Fruit fly (Drosophila melanogaster) whole organism, adult: ENCODE results near the gene Torsin.

ENCODE experiments used
- CG33017 ChIP-seq: fragments of 200-800 bp; sonication (Bioruptor generic); optimal IDR thresholded peaks from 2 replicates; lab custom pipeline; 2018; ENCODE audit warnings: missing biosample characterization, mild to moderate bottlenecking, missing genetic modification characterization, moderate library complexity
- CG5204 ChIP-seq: fragments of 200-800 bp; sonication (Bioruptor generic); optimal IDR thresholded peaks from 2 replicates; lab custom pipeline; 2016; ENCODE audit warnings: missing biosample characterization, missing genetic modification characterization
- CG7045 ChIP-seq: fragments of 200-800 bp; sonication (Bioruptor generic); optimal IDR thresholded peaks from 2 replicates; lab custom pipeline; 2017; ENCODE audit warnings: missing biosample characterization, mild to moderate bottlenecking, missing genetic modification characterization
- CG7101 ChIP-seq: fragments of 200-800 bp; sonication (Bioruptor generic); optimal IDR thresholded peaks from 2 replicates; lab custom pipeline; 2018; ENCODE audit warnings: missing biosample characterization, mild to moderate bottlenecking, missing genetic modification characterization, moderate library complexity
- Clk ChIP-seq: fragments of 200-800 bp; sonication (Bioruptor generic); optimal IDR thresholded peaks from 2 replicates; lab custom pipeline; 2017; ENCODE audit warnings: missing biosample characterization, missing genetic modification characterization
- Hr96 ChIP-seq: fragments of 200-800 bp; sonication (Bioruptor generic); optimal IDR thresholded peaks from 2 replicates; lab custom pipeline; 2016; ENCODE audit warnings: missing biosample characterization, missing genetic modification characterization
- Mnt ChIP-seq: fragments of 200-800 bp; sonication (Bioruptor generic); optimal IDR thresholded peaks from 2 replicates; lab custom pipeline; 2016; ENCODE audit warnings: missing biosample characterization, mild to moderate bottlenecking, missing genetic modification characterization
- cnc ChIP-seq, 2 experiments: fragments of >200 bp; optimal IDR thresholded peaks; 2 replicates each; lab custom pipeline; 2017
- kay ChIP-seq: fragments of 200-800 bp; sonication (Bioruptor generic); peaks from one replicate; lab custom pipeline; 2016; ENCODE audit warnings: missing biosample characterization, missing genetic modification characterization, borderline replicate concordance
- ovo ChIP-seq: fragments of 200-800 bp; sonication (Bioruptor generic); optimal IDR thresholded peaks from 2 replicates; lab custom pipeline; 2016; ENCODE audit warnings: missing biosample characterization, missing genetic modification characterization
- tj ChIP-seq: fragments of 200-800 bp; sonication (Bioruptor generic); optimal IDR thresholded peaks from 3 replicates; lab custom pipeline; 2017; ENCODE audit warnings: missing biosample characterization, mild to moderate bottlenecking, missing genetic modification characterization, moderate library complexity
- toe ChIP-seq: fragments of 200-800 bp; sonication (Bioruptor generic); optimal IDR thresholded peaks from 2 replicates; lab custom pipeline; 2016; ENCODE audit warnings: missing biosample characterization, missing genetic modification characterization

DNA sequence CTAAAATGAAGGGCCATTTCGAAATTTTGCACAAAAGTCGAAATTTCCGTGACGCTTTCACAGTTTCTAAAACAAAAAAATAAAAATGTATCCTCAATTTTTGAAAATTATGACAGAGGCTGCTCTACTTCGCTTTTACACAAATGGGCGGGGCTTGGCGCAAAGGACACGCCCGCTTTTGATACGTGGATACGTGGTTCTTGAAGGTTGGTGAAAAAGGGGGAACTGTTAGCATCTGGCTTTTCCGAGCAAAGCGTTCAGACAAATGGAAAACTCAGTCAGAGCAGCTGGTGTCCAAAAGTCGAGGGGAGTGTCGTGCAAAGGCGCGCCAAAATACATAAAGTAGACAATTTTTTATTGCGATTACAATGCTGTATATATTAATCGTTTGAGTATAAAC, 5.1 kb downstream of the Torsin start, which contains the start of gene CG3062:
- TF ChIP-seq cnc (optimal IDR thresholded peaks at IDR 0.05; lab: Kevin White, UChicago): no peak
- no peak for TF ChIP-seq CG7045 (GFP tag; lab: Kevin White, UChicago)
- TF ChIP-seq CG5204: no peak
- no peak for TF ChIP-seq Hr96
- no peak for TF ChIP-seq CG33017 (tag; lab: Kevin White, UChicago)
- TF ChIP-seq Clk (GFP tag; lab: Kevin White, UChicago): no peak
- no peak for TF ChIP-seq ovo (GFP tag; lab: Kevin White, UChicago)
- TF ChIP-seq tj (GFP tag; lab: Kevin White, UChicago): no peak
- no peak for TF ChIP-seq kay (GFP tag; lab: Kevin White, UChicago)
- TF ChIP-seq toe (GFP tag; lab: Kevin White, UChicago): no peak
- TF ChIP-seq Mnt (GFP tag; lab: Kevin White, UChicago): no peak
- TF ChIP-seq CG7101 (tag; lab: Kevin White, UChicago): no peak
